Worm (Caenorhabditis elegans) whole organism, L2 larva: ENCODE measurements around the gene cka-1.

Experiments used
- C34F6.9 ChIP-seq: fragments of 150-350 bp; optimal IDR thresholded peaks from 2 replicates; lab custom pipeline; 2014; ENCODE audit warnings: missing biosample characterization, missing genetic modification characterization
- F13H6.1 ChIP-seq: sonication (generic microtip); optimal IDR thresholded peaks from 2 replicates; lab custom pipeline; 2016; ENCODE audit warnings: missing genetic modification characterization, missing compliant biosample characterization
- R02D3.7 ChIP-seq: fragments of 150-350 bp; optimal IDR thresholded peaks from 2 replicates; lab custom pipeline; 2014; ENCODE audit warnings: missing biosample characterization, missing genetic modification characterization
- Y55F3AM.14 ChIP-seq: fragments of 200-800 bp; sonication (Bioruptor generic); optimal IDR thresholded peaks from 2 replicates; lab custom pipeline; 2018; ENCODE audit warnings: mild to moderate bottlenecking, missing genetic modification characterization, missing compliant biosample characterization
- ZK546.5 ChIP-seq: sonication (generic microtip); optimal IDR thresholded peaks from 2 replicates; lab custom pipeline; 2017; ENCODE audit warnings: missing biosample characterization, missing genetic modification characterization
- alr-1 ChIP-seq: fragments of 150-350 bp; optimal IDR thresholded peaks from 2 replicates; lab custom pipeline; 2014; ENCODE audit warnings: missing biosample characterization, missing genetic modification characterization
- aly-2 ChIP-seq: fragments of 150-350 bp; optimal IDR thresholded peaks from 2 replicates; lab custom pipeline; 2014; ENCODE audit warnings: missing biosample characterization, missing genetic modification characterization
- ama-1 ChIP-seq: fragments of 150-350 bp; optimal IDR thresholded peaks from 2 replicates; lab custom pipeline; 2018; ENCODE audit warnings: inconsistent platforms
- blmp-1 ChIP-seq: sonication (generic microtip); optimal IDR thresholded peaks from 2 replicates; lab custom pipeline; 2017; ENCODE audit warnings: missing genetic modification characterization, mild to moderate bottlenecking, missing compliant biosample characterization, antibody characterized with exemption, moderate library complexity; ENCODE audit not compliant: insufficient read depth
- ceh-16 ChIP-seq: fragments of 150-350 bp; optimal IDR thresholded peaks from 2 replicates; lab custom pipeline; 2014; ENCODE audit warnings: missing biosample characterization, missing genetic modification characterization
- ceh-82 ChIP-seq: fragments of 150-350 bp; optimal IDR thresholded peaks from 2 replicates; lab custom pipeline; 2014; ENCODE audit warnings: missing biosample characterization, missing genetic modification characterization
- crh-2 ChIP-seq: sonication (generic microtip); optimal IDR thresholded peaks from 2 replicates; lab custom pipeline; 2017; ENCODE audit warnings: missing biosample characterization, missing genetic modification characterization
- dmd-4 ChIP-seq: sonication (generic microtip); optimal IDR thresholded peaks from 2 replicates; lab custom pipeline; 2017; ENCODE audit warnings: missing biosample characterization, missing genetic modification characterization
- egl-27 ChIP-seq: sonication (generic microtip); optimal IDR thresholded peaks from 3 replicates; lab custom pipeline; 2017; ENCODE audit warnings: missing biosample characterization, missing genetic modification reagents, missing genetic modification characterization
- elt-1 ChIP-seq: fragments of 150-350 bp; optimal IDR thresholded peaks from 2 replicates; lab custom pipeline; 2014; ENCODE audit warnings: missing biosample characterization, missing genetic modification characterization
- elt-3 ChIP-seq: sonication (generic microtip); optimal IDR thresholded peaks from 2 replicates; lab custom pipeline; 2017; ENCODE audit warnings: missing biosample characterization, missing genetic modification characterization
- fos-1 ChIP-seq: fragments of 150-350 bp; optimal IDR thresholded peaks from 2 replicates; lab custom pipeline; 2014; ENCODE audit warnings: missing biosample characterization, missing genetic modification characterization
- gmeb-1 ChIP-seq: fragments of 150-350 bp; optimal IDR thresholded peaks from 2 replicates; lab custom pipeline; 2014; ENCODE audit warnings: missing biosample characterization, missing genetic modification characterization
- lin-11 ChIP-seq: fragments of 150-350 bp; sonication (generic microtip); optimal IDR thresholded peaks from 2 replicates; lab custom pipeline; 2014; ENCODE audit warnings: missing biosample characterization, missing genetic modification characterization, inconsistent platforms, mixed read lengths
- lin-13 ChIP-seq: fragments of 150-350 bp; optimal IDR thresholded peaks from 2 replicates; lab custom pipeline; 2014; ENCODE audit warnings: missing biosample characterization, missing genetic modification reagents, missing genetic modification characterization
- lin-39 ChIP-seq: fragments of 150-350 bp; optimal IDR thresholded peaks from 2 replicates; lab custom pipeline; 2014; ENCODE audit warnings: missing biosample characterization, missing genetic modification reagents, missing genetic modification characterization
- lsy-2 ChIP-seq, 2 experiments: fragments of 150-350 bp in 1 of 2; sonication (generic microtip) in 1 of 2; optimal IDR thresholded peaks; 2 replicates each; lab custom pipeline; 2014 to 2017; ENCODE audit warnings: missing biosample characterization in 2 of 2, missing genetic modification characterization in 2 of 2
- mab-5 ChIP-seq: fragments of 150-350 bp; optimal IDR thresholded peaks from 2 replicates; lab custom pipeline; 2014; ENCODE audit warnings: missing biosample characterization, missing genetic modification characterization
- mbf-1 ChIP-seq: sonication (generic microtip); optimal IDR thresholded peaks from 2 replicates; lab custom pipeline; 2017; ENCODE audit warnings: missing biosample characterization, missing genetic modification characterization
- mdl-1 ChIP-seq, 2 experiments: fragments of 150-350 bp in 1 of 2; sonication (generic microtip) in 1 of 2; optimal IDR thresholded peaks; 2 replicates each; lab custom pipeline; 2017; ENCODE audit warnings: missing biosample characterization in 2 of 2, missing genetic modification characterization in 2 of 2
- nhr-10 ChIP-seq: sonication (generic microtip); optimal IDR thresholded peaks from 2 replicates; lab custom pipeline; 2017; ENCODE audit warnings: missing biosample characterization, missing genetic modification characterization
- nhr-11 ChIP-seq: fragments of 150-350 bp; optimal IDR thresholded peaks from 2 replicates; lab custom pipeline; 2014; ENCODE audit warnings: missing biosample characterization, missing genetic modification characterization
- nhr-129 ChIP-seq: fragments of 150-350 bp; optimal IDR thresholded peaks from 2 replicates; lab custom pipeline; 2014; ENCODE audit warnings: missing biosample characterization, missing genetic modification characterization
- nhr-21 ChIP-seq: fragments of 150-350 bp; optimal IDR thresholded peaks from 2 replicates; lab custom pipeline; 2014; ENCODE audit warnings: missing biosample characterization, missing genetic modification characterization
- nhr-23 ChIP-seq: fragments of 150-350 bp; optimal IDR thresholded peaks from 2 replicates; lab custom pipeline; 2014; ENCODE audit warnings: missing biosample characterization, missing genetic modification reagents, missing genetic modification characterization
- nhr-25 ChIP-seq: fragments of 150-350 bp; sonication (generic microtip); optimal IDR thresholded peaks from 3 replicates; lab custom pipeline; 2014; ENCODE audit warnings: missing biosample characterization, missing genetic modification characterization
- nhr-6 ChIP-seq: fragments of 150-350 bp; optimal IDR thresholded peaks from 2 replicates; lab custom pipeline; 2014; ENCODE audit warnings: missing biosample characterization, missing genetic modification characterization
- nhr-77 ChIP-seq: fragments of 150-350 bp; optimal IDR thresholded peaks from 2 replicates; lab custom pipeline; 2014; ENCODE audit warnings: missing biosample characterization, missing genetic modification characterization
- peb-1 ChIP-seq: fragments of 150-350 bp; optimal IDR thresholded peaks from 2 replicates; lab custom pipeline; 2014; ENCODE audit warnings: missing biosample characterization, missing genetic modification characterization
- sem-4 ChIP-seq: fragments of 150-350 bp; optimal IDR thresholded peaks from 2 replicates; lab custom pipeline; 2014; ENCODE audit warnings: missing biosample characterization, missing genetic modification reagents, missing genetic modification characterization
- skn-1 ChIP-seq: sonication (generic microtip); optimal IDR thresholded peaks from 2 replicates; lab custom pipeline; 2017; ENCODE audit warnings: missing biosample characterization, missing genetic modification characterization
- sma-3 ChIP-seq: sonication (generic microtip); optimal IDR thresholded peaks from 2 replicates; lab custom pipeline; 2016; ENCODE audit warnings: missing genetic modification reagents, missing genetic modification characterization, missing compliant biosample characterization
- sma-9 ChIP-seq, 2 experiments: fragments of 150-350 bp in 1 of 2; sonication (generic microtip) in 1 of 2; optimal IDR thresholded peaks; 2 replicates each; lab custom pipeline; 2014 to 2016; ENCODE audit warnings: missing genetic modification characterization in 2 of 2, mild to moderate bottlenecking in 1 of 2, missing biosample characterization in 1 of 2, missing compliant biosample characterization in 1 of 2, missing genetic modification reagents in 1 of 2, moderate library complexity in 1 of 2
- snpc-4 ChIP-seq: fragments of 150-350 bp; optimal IDR thresholded peaks from 2 replicates; lab custom pipeline; 2014; ENCODE audit warnings: missing biosample characterization, missing genetic modification characterization
- unc-39 ChIP-seq: fragments of 150-350 bp; optimal IDR thresholded peaks from 2 replicates; lab custom pipeline; 2014; ENCODE audit warnings: missing biosample characterization, missing genetic modification characterization
- unc-55 ChIP-seq: fragments of 150-350 bp; sonication (generic microtip); optimal IDR thresholded peaks from 3 replicates; lab custom pipeline; 2014; ENCODE audit warnings: missing biosample characterization, missing genetic modification reagents, missing genetic modification characterization
- zag-1 ChIP-seq: fragments of 150-350 bp; optimal IDR thresholded peaks from 2 replicates; lab custom pipeline; 2014; ENCODE audit warnings: missing biosample characterization, missing genetic modification characterization
- ztf-1 ChIP-seq: fragments of 200-800 bp; sonication (Bioruptor generic); conservative IDR thresholded peaks from 2 replicates; pipeline ENCODE4 v1.3.6; 2022; ENCODE audit warnings: missing genetic modification characterization, missing compliant biosample characterization
- ztf-11 ChIP-seq: sonication (generic microtip); optimal IDR thresholded peaks from 2 replicates; lab custom pipeline; 2017; ENCODE audit warnings: missing biosample characterization, missing genetic modification characterization
- ztf-4 ChIP-seq: fragments of 150-350 bp; optimal IDR thresholded peaks from 2 replicates; lab custom pipeline; 2014; ENCODE audit warnings: missing biosample characterization, missing genetic modification characterization

The cka-1 gene

ce11 chrIV:9718396-9718795 lies 19.0 kb downstream of the cka-1 start:
- TF ChIP-seq aly-2 (tag; lab: Kevin White, UChicago) (no peak), lin-39 (tag; lab: Kevin White, UChicago) (no peak), egl-27 (peak; percentile 44), lin-13 (GFP tag; lab: Kevin White, UChicago) (peak; percentile 75), ceh-16 (tag; lab: Kevin White, UChicago) (peak; percentile 45), elt-3 (tag; lab: Kevin White, UChicago) (no peak), skn-1 (tag; lab: Kevin White, UChicago) (no peak), nhr-77 (tag; lab: Kevin White, UChicago) (no peak), F13H6.1 (peak; percentile 89), nhr-129 (tag; lab: Kevin White, UChicago) (peak; percentile 82), blmp-1 (tag; lab: Kevin White, UChicago) (peak; percentile 49), sma-9 (GFP tag; optimal IDR thresholded peaks at IDR 0.05; lab: Kevin White, UChicago) (peak; percentile 92), sma-9 (tag; optimal IDR thresholded peaks at IDR 0.05; lab: Kevin White, UChicago) (no peak), ZK546.5 (no peak), crh-2 (tag; lab: Kevin White, UChicago) (peak; percentile 82), ceh-82 (tag; lab: Kevin White, UChicago) (no peak), nhr-6 (tag; lab: Kevin White, UChicago) (peak; percentile 9), sem-4 (tag; lab: Kevin White, UChicago) (peak; percentile 87), mdl-1 (tag; optimal IDR thresholded peaks at IDR 0.05; lab: Kevin White, UChicago) (peak in 1 of 2 experiments; percentile 63), snpc-4 (no peak), zag-1 (tag; lab: Kevin White, UChicago) (peak; percentile 48), peb-1 (tag; lab: Kevin White, UChicago) (no peak), alr-1 (no peak), ztf-4 (tag; lab: Kevin White, UChicago) (peak; percentile 23), gmeb-1 (tag; lab: Kevin White, UChicago) (peak; percentile 23), nhr-10 (tag; lab: Kevin White, UChicago) (no peak), mab-5 (tag; lab: Kevin White, UChicago) (peak; percentile 5), fos-1 (tag; lab: Kevin White, UChicago) (peak; percentile 92), ztf-1 (GFP tag; lab: Robert Waterston, UW) (no peak), ztf-11 (tag; lab: Kevin White, UChicago) (no peak), lsy-2 (tag; optimal IDR thresholded peaks at IDR 0.05; lab: Kevin White, UChicago) (peak; percentile 8 to 65), mbf-1 (no peak), lin-11 (peak; percentile 55), C34F6.9 (tag; lab: Kevin White, UChicago) (peak; percentile 83), Y55F3AM.14 (GFP tag; lab: Kevin White, UChicago) (peak; percentile 68), nhr-11 (no peak), sma-3 (peak; percentile 67), R02D3.7 (tag; lab: Kevin White, UChicago) (no peak), nhr-23 (tag; lab: Kevin White, UChicago) (no peak), unc-55 (GFP tag; lab: Kevin White, UChicago) (peak; percentile 67), elt-1 (tag; lab: Kevin White, UChicago) (no peak), nhr-21 (tag; lab: Kevin White, UChicago) (peak; percentile 62), ama-1 (lab: Kevin White, UChicago) (peak; percentile 41), dmd-4 (tag; lab: Kevin White, UChicago) (no peak), unc-39 (no peak), nhr-25 (tag; lab: Kevin White, UChicago) (peak; percentile 66)

DNA sequence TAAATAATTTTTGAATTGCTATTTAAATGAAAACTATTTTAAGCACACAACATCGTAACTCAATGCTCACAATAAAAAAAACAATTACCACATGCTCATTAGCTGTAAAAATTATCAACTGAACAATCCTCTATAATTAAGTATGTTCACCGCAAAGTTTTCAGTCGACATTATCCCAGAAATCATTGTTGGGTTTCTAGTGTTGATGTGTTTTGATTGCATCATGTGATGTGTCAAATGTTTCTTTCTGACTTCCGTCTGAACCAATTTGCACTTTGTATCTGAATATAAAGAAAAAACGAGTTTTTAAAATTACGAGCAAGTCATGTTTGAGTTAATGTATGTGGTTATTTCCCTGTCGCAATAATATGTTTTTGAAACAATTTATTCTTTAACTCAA lies 19.6 kb downstream of the cka-1 start:
- TF ChIP-seq nhr-77 (tag; lab: Kevin White, UChicago) (no peak), nhr-129 (tag; lab: Kevin White, UChicago) (peak; percentile 98), sma-9 (GFP tag; optimal IDR thresholded peaks at IDR 0.05; lab: Kevin White, UChicago) (peak; percentile 6), sma-9 (tag; optimal IDR thresholded peaks at IDR 0.05; lab: Kevin White, UChicago) (no peak)
